Worm (Caenorhabditis elegans) whole organism, mixed stage, embryonic: ENCODE measurements around the gene B0554.1.

Source experiments
- blmp-1 ChIP-seq: fragments of 150-350 bp; optimal IDR thresholded peaks from 2 replicates; lab custom pipeline; 2014; ENCODE audit warnings: missing biosample characterization, missing genetic modification characterization
- ceh-39 ChIP-seq: fragments of 150-350 bp; optimal IDR thresholded peaks from 2 replicates; lab custom pipeline; 2014; ENCODE audit warnings: missing biosample characterization, missing genetic modification characterization
- elt-3 ChIP-seq: fragments of 150-350 bp; optimal IDR thresholded peaks from 2 replicates; lab custom pipeline; 2014; ENCODE audit warnings: missing biosample characterization, missing genetic modification characterization
- ham-2 ChIP-seq: fragments of 200-800 bp; sonication (Bioruptor generic); optimal IDR thresholded peaks from 2 replicates; lab custom pipeline; 2018; ENCODE audit warnings: mild to moderate bottlenecking, missing genetic modification characterization, missing compliant biosample characterization
- lsy-2 ChIP-seq: fragments of 150-350 bp; optimal IDR thresholded peaks from 2 replicates; lab custom pipeline; 2014; ENCODE audit warnings: missing biosample characterization, missing genetic modification characterization
- mep-1 ChIP-seq: fragments of 150-350 bp; optimal IDR thresholded peaks from 2 replicates; lab custom pipeline; 2017; ENCODE audit warnings: missing biosample characterization, missing genetic modification reagents, missing genetic modification characterization, inconsistent platforms
- nhr-12 ChIP-seq: fragments of 150-350 bp; optimal IDR thresholded peaks from 2 replicates; lab custom pipeline; 2014; ENCODE audit warnings: missing biosample characterization, missing genetic modification characterization
- nhr-237 ChIP-seq: fragments of 150-350 bp; optimal IDR thresholded peaks from 2 replicates; lab custom pipeline; 2014; ENCODE audit warnings: missing biosample characterization, missing genetic modification characterization
- pha-4 ChIP-seq: fragments of 150-350 bp; optimal IDR thresholded peaks from 2 replicates; lab custom pipeline; 2018; ENCODE audit warnings: missing biosample characterization, missing genetic modification reagents, missing genetic modification characterization
- unc-39 ChIP-seq: fragments of 150-350 bp; optimal IDR thresholded peaks from 2 replicates; lab custom pipeline; 2014; ENCODE audit warnings: missing biosample characterization, missing genetic modification characterization
- unc-62 ChIP-seq: fragments of 150-350 bp; optimal IDR thresholded peaks from 2 replicates; lab custom pipeline; 2014; ENCODE audit warnings: missing biosample characterization, missing genetic modification reagents, missing genetic modification characterization
- ztf-11 ChIP-seq: fragments of 150-350 bp; optimal IDR thresholded peaks from 2 replicates; lab custom pipeline; 2014; ENCODE audit warnings: missing biosample characterization, missing genetic modification characterization

- TF ChIP-seq nhr-12 (tag; lab: Kevin White, UChicago) (no peak), mep-1 (no peak), ztf-11 (tag; lab: Kevin White, UChicago) (no peak), unc-39 (no peak), nhr-237 (no peak), lsy-2 (tag; lab: Kevin White, UChicago) (no peak), ham-2 (no peak), ceh-39 (tag; lab: Kevin White, UChicago) (no peak), pha-4 (tag; lab: Kevin White, UChicago) (no peak), blmp-1 (tag; lab: Kevin White, UChicago) (no peak), unc-62 (no peak), elt-3 (tag; lab: Kevin White, UChicago) (no peak)
These were observed 5.0 kb downstream of the B0554.1 start, which contains the start of gene srh-33 for ce11 chrV:443193-443592.
